Worm (Caenorhabditis elegans) whole organism, L4 larva: ENCODE measurements around the gene smc-5.

Experiments used
- D1046.2 ChIP-seq: fragments of 200-800 bp; sonication (Bioruptor generic); IDR thresholded peaks from 2 replicates; pipeline ENCODE4 v1.3.6; 2022; ENCODE audit warnings: missing genetic modification characterization, missing compliant biosample characterization
- F10B5.3 ChIP-seq: sonication (generic microtip); optimal IDR thresholded peaks from 2 replicates; lab custom pipeline; 2016; ENCODE audit warnings: mild to moderate bottlenecking, missing genetic modification characterization, missing compliant biosample characterization
- F26F4.8 ChIP-seq: fragments of 200-800 bp; sonication (Bioruptor generic); conservative IDR thresholded peaks from 2 replicates; pipeline ENCODE4 v1.3.6; 2022; ENCODE audit warnings: missing genetic modification characterization, missing compliant biosample characterization
- F44E2.7 ChIP-seq: fragments of 200-800 bp; sonication (Bioruptor generic); IDR thresholded peaks from 2 replicates; pipeline ENCODE4 v2.1.2; 2022; ENCODE audit warnings: missing genetic modification characterization, missing compliant biosample characterization
- R02D3.7 ChIP-seq: fragments of 150-350 bp; sonication (generic microtip); optimal IDR thresholded peaks from 3 replicates; lab custom pipeline; 2014; ENCODE audit warnings: missing biosample characterization, missing genetic modification characterization
- T20F7.1 ChIP-seq: fragments of 200-800 bp; sonication (Bioruptor generic); optimal IDR thresholded peaks from 2 replicates; lab custom pipeline; 2018; ENCODE audit warnings: mild to moderate bottlenecking, missing genetic modification characterization, missing compliant biosample characterization
- T26A8.4 ChIP-seq: fragments of 200-800 bp; sonication (Bioruptor generic); IDR thresholded peaks from 2 replicates; pipeline ENCODE4 v1.3.6; 2022; ENCODE audit warnings: missing genetic modification characterization, missing compliant biosample characterization
- Y75B8A.6 ChIP-seq: fragments of 200-800 bp; sonication (Bioruptor generic); IDR thresholded peaks from 2 replicates; pipeline ENCODE4 v1.3.6; 2022; ENCODE audit warnings: missing genetic modification reagents, missing genetic modification characterization, missing compliant biosample characterization
- aly-2 ChIP-seq: sonication (generic microtip); optimal IDR thresholded peaks from 2 replicates; lab custom pipeline; 2018; ENCODE audit warnings: missing biosample characterization, missing genetic modification characterization
- ama-1 ChIP-seq: fragments of 150-350 bp; optimal IDR thresholded peaks from 2 replicates; lab custom pipeline; 2014; ENCODE audit warnings: inconsistent platforms, mixed read lengths
- attf-4 ChIP-seq: sonication (generic microtip); optimal IDR thresholded peaks from 3 replicates; lab custom pipeline; 2017; ENCODE audit warnings: missing biosample characterization, missing genetic modification characterization
- ceh-20 ChIP-seq: fragments of 200-800 bp; sonication (Bioruptor generic); IDR thresholded peaks from 2 replicates; pipeline ENCODE4 v1.3.6; 2022; ENCODE audit warnings: missing genetic modification reagents, missing genetic modification characterization, missing compliant biosample characterization
- ceh-28 ChIP-seq: fragments of 150-350 bp; optimal IDR thresholded peaks from 2 replicates; lab custom pipeline; 2014; ENCODE audit warnings: missing biosample characterization, missing genetic modification reagents, missing genetic modification characterization
- ceh-32 ChIP-seq: sonication (generic microtip); optimal IDR thresholded peaks from 2 replicates; lab custom pipeline; 2016; ENCODE audit warnings: mild to moderate bottlenecking, missing genetic modification characterization, missing compliant biosample characterization; ENCODE audit not compliant: poor library complexity
- ceh-82 ChIP-seq: sonication (generic microtip); optimal IDR thresholded peaks from 2 replicates; lab custom pipeline; 2017; ENCODE audit warnings: missing biosample characterization, missing genetic modification characterization
- ces-1 ChIP-seq: fragments of 150-350 bp; sonication (generic microtip); optimal IDR thresholded peaks from 4 replicates; lab custom pipeline; 2014; ENCODE audit warnings: missing biosample characterization, missing genetic modification reagents, missing genetic modification characterization
- cey-2 ChIP-seq: sonication (generic microtip); optimal IDR thresholded peaks from 3 replicates; lab custom pipeline; 2017; ENCODE audit warnings: missing genetic modification characterization, mild to moderate bottlenecking, missing compliant biosample characterization, antibody characterized with exemption, borderline replicate concordance; ENCODE audit not compliant: insufficient read depth
- ctbp-1 ChIP-seq: fragments of 200-800 bp; sonication (Bioruptor generic); IDR thresholded peaks from 2 replicates; pipeline ENCODE4 v1.3.6; 2022; ENCODE audit warnings: missing genetic modification reagents, missing genetic modification characterization, missing compliant biosample characterization
- daf-12 ChIP-seq: fragments of 150-350 bp; optimal IDR thresholded peaks from 2 replicates; lab custom pipeline; 2014; ENCODE audit warnings: missing biosample characterization, missing genetic modification reagents, missing genetic modification characterization
- dmd-6 ChIP-seq: fragments of 200-800 bp; sonication (Bioruptor generic); IDR thresholded peaks from 2 replicates; pipeline ENCODE4 v1.3.6; 2022; ENCODE audit warnings: missing genetic modification reagents, missing genetic modification characterization, missing compliant biosample characterization
- dmd-8 ChIP-seq: fragments of 200-800 bp; sonication (Bioruptor generic); IDR thresholded peaks from 2 replicates; pipeline ENCODE4 v1.3.6; 2022; ENCODE audit warnings: missing genetic modification characterization, missing compliant biosample characterization
- duxl-1 ChIP-seq: sonication (generic microtip); optimal IDR thresholded peaks from 2 replicates; lab custom pipeline; 2016; ENCODE audit warnings: mild to moderate bottlenecking, missing genetic modification characterization, moderate library complexity, missing compliant biosample characterization; ENCODE audit not compliant: poor library complexity
- dve-1 ChIP-seq: sonication (generic microtip); optimal IDR thresholded peaks from 2 replicates; lab custom pipeline; 2017; ENCODE audit warnings: antibody characterized with exemption, mild to moderate bottlenecking, missing genetic modification characterization, missing compliant biosample characterization; ENCODE audit not compliant: insufficient read depth
- egl-27 ChIP-seq: sonication (generic microtip); optimal IDR thresholded peaks from 3 replicates; lab custom pipeline; 2017; ENCODE audit warnings: missing biosample characterization, missing genetic modification reagents, missing genetic modification characterization
- egl-43 ChIP-seq: fragments of 200-800 bp; sonication (Bioruptor generic); IDR thresholded peaks from 2 replicates; pipeline ENCODE4 v1.3.6; 2022; ENCODE audit warnings: missing genetic modification reagents, missing genetic modification characterization, missing compliant biosample characterization
- fos-1 ChIP-seq: fragments of 150-350 bp; optimal IDR thresholded peaks from 2 replicates; lab custom pipeline; 2014; ENCODE audit warnings: missing biosample characterization, missing genetic modification characterization
- gei-8 ChIP-seq: fragments of 200-800 bp; sonication (Bioruptor generic); optimal IDR thresholded peaks from 2 replicates; lab custom pipeline; 2018; ENCODE audit warnings: mild to moderate bottlenecking, missing genetic modification characterization, missing compliant biosample characterization
- hif-1 ChIP-seq, 2 experiments: sonication (generic microtip); optimal IDR thresholded peaks; 2 replicates each; lab custom pipeline; 2016 to 2017; ENCODE audit warnings: missing compliant biosample characterization in 2 of 2, missing genetic modification characterization in 2 of 2, missing genetic modification reagents in 2 of 2, missing genotype in 2 of 2, mild to moderate bottlenecking in 1 of 2
- hmg-1.1 ChIP-seq: fragments of 200-800 bp; sonication (Bioruptor generic); IDR thresholded peaks from 2 replicates; pipeline ENCODE4 v1.3.6; 2022; ENCODE audit warnings: missing genetic modification reagents, missing genetic modification characterization, missing compliant biosample characterization
- lin-13 ChIP-seq: fragments of 150-350 bp; optimal IDR thresholded peaks from 2 replicates; lab custom pipeline; 2014; ENCODE audit warnings: missing biosample characterization, missing genetic modification reagents, missing genetic modification characterization
- lin-29 ChIP-seq: fragments of 200-800 bp; sonication (Bioruptor generic); IDR thresholded peaks from 2 replicates; pipeline ENCODE4 v1.3.6; 2022; ENCODE audit warnings: missing genetic modification reagents, missing genetic modification characterization, missing compliant biosample characterization
- lin-39 ChIP-seq: fragments of 150-350 bp; optimal IDR thresholded peaks from 2 replicates; lab custom pipeline; 2014; ENCODE audit warnings: missing biosample characterization, missing genetic modification reagents, missing genetic modification characterization
- lsy-2 ChIP-seq, 2 experiments: fragments of 150-350 bp in 1 of 2; sonication (generic microtip) in 1 of 2; optimal IDR thresholded peaks; 2 replicates each; lab custom pipeline; 2014 to 2017; ENCODE audit warnings: missing biosample characterization in 2 of 2, missing genetic modification characterization in 2 of 2
- mes-2 ChIP-seq: sonication (generic microtip); optimal IDR thresholded peaks from 2 replicates; lab custom pipeline; 2016; ENCODE audit warnings: missing genotype, mild to moderate bottlenecking, missing genetic modification characterization, missing compliant biosample characterization; ENCODE audit not compliant: poor library complexity, severe bottlenecking
- mxl-3 ChIP-seq: fragments of 200-800 bp; sonication (Bioruptor generic); optimal IDR thresholded peaks from 2 replicates; lab custom pipeline; 2018; ENCODE audit warnings: mild to moderate bottlenecking, missing genetic modification characterization, missing compliant biosample characterization
- nhr-11 ChIP-seq: fragments of 150-350 bp; optimal IDR thresholded peaks from 2 replicates; lab custom pipeline; 2014; ENCODE audit warnings: missing biosample characterization, missing genetic modification characterization
- nhr-237 ChIP-seq: sonication (generic microtip); optimal IDR thresholded peaks from 2 replicates; lab custom pipeline; 2017; ENCODE audit warnings: missing biosample characterization, missing genetic modification characterization
- nhr-41 ChIP-seq: fragments of 200-800 bp; sonication (Bioruptor generic); IDR thresholded peaks from 2 replicates; pipeline ENCODE4 v1.3.6; 2022; ENCODE audit warnings: missing genetic modification reagents, missing genetic modification characterization, missing compliant biosample characterization
- nhr-42 ChIP-seq: fragments of 200-800 bp; sonication (Bioruptor generic); IDR thresholded peaks from 2 replicates; pipeline ENCODE4 v1.3.6; 2022; ENCODE audit warnings: missing genetic modification characterization, missing compliant biosample characterization
- nhr-48 ChIP-seq: sonication (generic microtip); optimal IDR thresholded peaks from 2 replicates; lab custom pipeline; 2016; ENCODE audit warnings: mild to moderate bottlenecking, missing genetic modification characterization, missing compliant biosample characterization
- nhr-6 ChIP-seq: fragments of 150-350 bp; optimal IDR thresholded peaks from 2 replicates; lab custom pipeline; 2014; ENCODE audit warnings: missing biosample characterization, missing genetic modification characterization
- nhr-76 ChIP-seq: fragments of 150-350 bp; optimal IDR thresholded peaks from 2 replicates; lab custom pipeline; 2014; ENCODE audit warnings: missing biosample characterization, missing genetic modification characterization
- nhr-77 ChIP-seq: fragments of 150-350 bp; optimal IDR thresholded peaks from 2 replicates; lab custom pipeline; 2014; ENCODE audit warnings: missing biosample characterization, missing genetic modification characterization
- php-3 ChIP-seq: fragments of 200-800 bp; sonication (Bioruptor generic); IDR thresholded peaks from 2 replicates; pipeline ENCODE4 v1.3.6; 2022; ENCODE audit warnings: missing genetic modification reagents, missing genetic modification characterization, missing compliant biosample characterization
- rbr-2 ChIP-seq: sonication (generic microtip); optimal IDR thresholded peaks from 2 replicates; lab custom pipeline; 2016; ENCODE audit warnings: missing genotype, missing genetic modification characterization, missing compliant biosample characterization
- sdz-12 ChIP-seq: fragments of 200-800 bp; sonication (Bioruptor generic); optimal IDR thresholded peaks from 2 replicates; lab custom pipeline; 2018; ENCODE audit warnings: mild to moderate bottlenecking, missing genetic modification characterization, missing compliant biosample characterization
- set-16 ChIP-seq: fragments of 200-800 bp; sonication (Bioruptor generic); IDR thresholded peaks from 2 replicates; pipeline ENCODE4 v1.3.6; 2022; ENCODE audit warnings: missing genetic modification reagents, missing genetic modification characterization, missing compliant biosample characterization
- snpc-1.2 ChIP-seq: fragments of 200-800 bp; sonication (Bioruptor generic); IDR thresholded peaks from 2 replicates; pipeline ENCODE4 v1.3.6; 2022; ENCODE audit warnings: missing genetic modification reagents, missing genetic modification characterization, missing compliant biosample characterization
- spr-1 ChIP-seq: sonication (generic microtip); optimal IDR thresholded peaks from 2 replicates; lab custom pipeline; 2016; ENCODE audit warnings: mild to moderate bottlenecking, missing genetic modification characterization, missing compliant biosample characterization
- tra-1 ChIP-seq: fragments of 200-800 bp; sonication (Bioruptor generic); IDR thresholded peaks from 2 replicates; pipeline ENCODE4 v1.3.6; 2022; ENCODE audit warnings: missing genetic modification reagents, missing genetic modification characterization, missing compliant biosample characterization
- zip-2 ChIP-seq: fragments of 150-350 bp; optimal IDR thresholded peaks from 2 replicates; lab custom pipeline; 2014; ENCODE audit warnings: missing biosample characterization, missing genetic modification characterization

The smc-5 gene

ce11 chrII:5055129-5055666 is 6.7 kb upstream of the smc-5 start, which contains the start of the genes ify-1 and rpl-22 (continued):
- TF ChIP-seq mes-2 (tag; lab: Kevin White, UChicago) (peak; percentile 96), duxl-1 (tag; lab: Kevin White, UChicago) (peak; percentile 88), nhr-11 (peak; percentile 90), ceh-28 (tag; lab: Kevin White, UChicago) (peak; percentile 46), F44E2.7 (GFP tag; lab: Robert Waterston, UW) (no peak), rbr-2 (tag; lab: Kevin White, UChicago) (peak; percentile 87), spr-1 (tag; lab: Kevin White, UChicago) (peak; percentile 82), ceh-32 (tag; lab: Kevin White, UChicago) (no peak), nhr-6 (peak; percentile 95), dmd-8 (GFP tag; lab: Robert Waterston, UW) (peak; percentile 20; the same call in 1 of the 2 replicates), F10B5.3 (tag; lab: Kevin White, UChicago) (peak; percentile 43), R02D3.7 (no peak), snpc-1.2 (GFP tag; lab: Robert Waterston, UW) (peak; percentile 66; the same call in 1 of the 2 replicates), daf-12 (tag; lab: Kevin White, UChicago) (no peak), lin-39 (tag; lab: Kevin White, UChicago) (no peak), lin-13 (GFP tag; lab: Kevin White, UChicago) (peak; percentile 89), nhr-41 (GFP tag; lab: Robert Waterston, UW) (no peak), nhr-48 (peak; percentile 43), zip-2 (tag; lab: Kevin White, UChicago) (peak; percentile 57), mxl-3 (GFP tag; lab: Kevin White, UChicago) (peak; percentile 61), ctbp-1 (GFP tag; lab: Robert Waterston, UW) (peak; percentile 72), lin-29 (no peak), gei-8 (GFP tag; lab: Kevin White, UChicago) (no peak), Y75B8A.6 (GFP tag; lab: Robert Waterston, UW) (0 out of 2 replicates have a peak, but pooled peaks have one; percentile 36), hif-1 (tag; optimal IDR thresholded peaks at IDR 0.05; lab: Kevin White, UChicago) (peak; percentile 7 to 83), set-16 (no peak; the same call in 1 of the 2 replicates), cey-2 (tag; lab: Kevin White, UChicago) (no peak), egl-43 (GFP tag; lab: Robert Waterston, UW) (0 out of 2 replicates have a peak, but pooled peaks have one; percentile 42), egl-27 (no peak), php-3 (0 out of 2 replicates have a peak, but pooled peaks have one; percentile 34), fos-1 (tag; lab: Kevin White, UChicago) (no peak), ama-1 (lab: Kevin White, UChicago) (peak; percentile 75), attf-4 (tag; lab: Kevin White, UChicago) (no peak), T26A8.4 (GFP tag; lab: Robert Waterston, UW) (peak; percentile 86), D1046.2 (peak; percentile 100), T20F7.1 (GFP tag; lab: Kevin White, UChicago) (peak; percentile 84), tra-1 (no peak), aly-2 (tag; lab: Kevin White, UChicago) (no peak), nhr-237 (tag; lab: Kevin White, UChicago) (no peak), hmg-1.1 (peak; percentile 86), nhr-76 (no peak), F26F4.8 (GFP tag; lab: Robert Waterston, UW) (no peak), ces-1 (no peak), nhr-42 (GFP tag; lab: Robert Waterston, UW) (no peak), ceh-20 (GFP tag; lab: Robert Waterston, UW) (peak; percentile 61; the same call in 1 of the 2 replicates), lsy-2 (tag; optimal IDR thresholded peaks at IDR 0.05; lab: Kevin White, UChicago) (peak; percentile 97 to 99), dmd-6 (peak; percentile 49), ceh-82 (tag; lab: Kevin White, UChicago) (no peak), nhr-77 (tag; lab: Kevin White, UChicago) (peak; percentile 96), sdz-12 (GFP tag; lab: Kevin White, UChicago) (no peak), dve-1 (peak; percentile 95)
